Worm (Caenorhabditis elegans) whole organism, L4 larva: ENCODE results near the gene T20D3.14.

Experiments used
- F49E8.2 ChIP-seq: sonication (generic microtip); optimal IDR thresholded peaks from 2 replicates; lab custom pipeline; 2016; ENCODE audit warnings: missing compliant biosample characterization, mild to moderate bottlenecking, missing genetic modification characterization, borderline replicate concordance
- Y75B8A.6 ChIP-seq: fragments of 200-800 bp; sonication (Bioruptor generic); IDR thresholded peaks from 2 replicates; pipeline ENCODE4 v1.3.6; 2022; ENCODE audit warnings: missing genetic modification reagents, missing genetic modification characterization, missing compliant biosample characterization
- egl-27 ChIP-seq: sonication (generic microtip); optimal IDR thresholded peaks from 3 replicates; lab custom pipeline; 2017; ENCODE audit warnings: missing biosample characterization, missing genetic modification reagents, missing genetic modification characterization
- nhr-11 ChIP-seq: fragments of 150-350 bp; optimal IDR thresholded peaks from 2 replicates; lab custom pipeline; 2014; ENCODE audit warnings: missing biosample characterization, missing genetic modification characterization
- tag-97 ChIP-seq: fragments of 200-800 bp; sonication (Bioruptor generic); IDR thresholded peaks from 2 replicates; pipeline ENCODE4 v1.3.6; 2022; ENCODE audit warnings: missing genetic modification characterization, missing compliant biosample characterization
- unc-39 ChIP-seq: sonication (generic microtip); optimal IDR thresholded peaks from 2 replicates; lab custom pipeline; 2017; ENCODE audit warnings: missing biosample characterization, missing genetic modification characterization
- unc-62 ChIP-seq, 3 experiments: fragments of 150-350 bp in 1 of 3; sonication (generic microtip); optimal IDR thresholded peaks in 2 of 3; peaks in 1 of 3; 1 replicate in 1 of 3; 2 replicates in 2 of 3; lab custom pipeline; 2014 to 2017; ENCODE audit warnings: missing biosample characterization in 3 of 3, missing genetic modification characterization in 3 of 3, missing genetic modification reagents in 3 of 3, missing genotype in 1 of 3

- no peak for TF ChIP-seq egl-27
- peak in 1 of 2 experiments; percentile 1 for TF ChIP-seq unc-62 (GFP tag; optimal IDR thresholded peaks at IDR 0.05 in 1 of 2; lab: Kevin White, UChicago)
- no peak for TF ChIP-seq unc-62 (tag; optimal IDR thresholded peaks at IDR 0.05; lab: Kevin White, UChicago)
- no peak for TF ChIP-seq unc-39 (tag; lab: Kevin White, UChicago)
- no peak for TF ChIP-seq Y75B8A.6 (GFP tag; lab: Robert Waterston, UW)
- TF ChIP-seq tag-97 (GFP tag; lab: Robert Waterston, UW) = no peak
- TF ChIP-seq nhr-11 (tag; lab: Kevin White, UChicago) = no peak
- TF ChIP-seq F49E8.2 = no peak
Measured at ce11 chrIV:9384826-9385225, 49.1 kb upstream of the T20D3.14 start, which contains the start of gene C10C5.7.
